Worm (Caenorhabditis elegans) whole organism, mixed stage, embryonic: Measurements from ENCODE around the gene ced-10.

Source experiments
- M03D4.4 ChIP-seq: sonication (generic microtip); optimal IDR thresholded peaks from 2 replicates; lab custom pipeline; 2017; ENCODE audit warnings: mild to moderate bottlenecking, missing genetic modification characterization, missing compliant biosample characterization
- blmp-1 ChIP-seq: fragments of 150-350 bp; optimal IDR thresholded peaks from 2 replicates; lab custom pipeline; 2014; ENCODE audit warnings: missing biosample characterization, missing genetic modification characterization
- elt-1 ChIP-seq: sonication (generic microtip); optimal IDR thresholded peaks from 2 replicates; lab custom pipeline; 2017; ENCODE audit warnings: missing genetic modification characterization, mild to moderate bottlenecking, missing compliant biosample characterization, antibody characterized with exemption, moderate library complexity, borderline replicate concordance; ENCODE audit not compliant: insufficient read depth
- elt-3 ChIP-seq: fragments of 150-350 bp; optimal IDR thresholded peaks from 2 replicates; lab custom pipeline; 2014; ENCODE audit warnings: missing biosample characterization, missing genetic modification characterization
- ham-2 ChIP-seq: fragments of 200-800 bp; sonication (Bioruptor generic); optimal IDR thresholded peaks from 2 replicates; lab custom pipeline; 2018; ENCODE audit warnings: mild to moderate bottlenecking, missing genetic modification characterization, missing compliant biosample characterization
- hlh-1 ChIP-seq: fragments of 150-350 bp; optimal IDR thresholded peaks from 2 replicates; lab custom pipeline; 2014; ENCODE audit warnings: missing biosample characterization, missing genetic modification reagents, missing genetic modification characterization
- lsy-2 ChIP-seq: fragments of 150-350 bp; optimal IDR thresholded peaks from 2 replicates; lab custom pipeline; 2014; ENCODE audit warnings: missing biosample characterization, missing genetic modification characterization
- mep-1 ChIP-seq: fragments of 150-350 bp; optimal IDR thresholded peaks from 2 replicates; lab custom pipeline; 2017; ENCODE audit warnings: missing biosample characterization, missing genetic modification reagents, missing genetic modification characterization, inconsistent platforms
- nhr-237 ChIP-seq: fragments of 150-350 bp; optimal IDR thresholded peaks from 2 replicates; lab custom pipeline; 2014; ENCODE audit warnings: missing biosample characterization, missing genetic modification characterization
- pha-4 ChIP-seq: fragments of 150-350 bp; optimal IDR thresholded peaks from 2 replicates; lab custom pipeline; 2018; ENCODE audit warnings: missing biosample characterization, missing genetic modification reagents, missing genetic modification characterization
- sem-2 ChIP-seq: fragments of 200-800 bp; sonication (Bioruptor generic); optimal IDR thresholded peaks from 2 replicates; lab custom pipeline; 2018; ENCODE audit warnings: mild to moderate bottlenecking, missing genetic modification characterization, missing compliant biosample characterization
- snpc-4 ChIP-seq: fragments of 150-350 bp; optimal IDR thresholded peaks from 2 replicates; lab custom pipeline; 2014; ENCODE audit warnings: missing biosample characterization, missing genetic modification characterization
- unc-39 ChIP-seq: fragments of 150-350 bp; optimal IDR thresholded peaks from 2 replicates; lab custom pipeline; 2014; ENCODE audit warnings: missing biosample characterization, missing genetic modification characterization

DNA sequence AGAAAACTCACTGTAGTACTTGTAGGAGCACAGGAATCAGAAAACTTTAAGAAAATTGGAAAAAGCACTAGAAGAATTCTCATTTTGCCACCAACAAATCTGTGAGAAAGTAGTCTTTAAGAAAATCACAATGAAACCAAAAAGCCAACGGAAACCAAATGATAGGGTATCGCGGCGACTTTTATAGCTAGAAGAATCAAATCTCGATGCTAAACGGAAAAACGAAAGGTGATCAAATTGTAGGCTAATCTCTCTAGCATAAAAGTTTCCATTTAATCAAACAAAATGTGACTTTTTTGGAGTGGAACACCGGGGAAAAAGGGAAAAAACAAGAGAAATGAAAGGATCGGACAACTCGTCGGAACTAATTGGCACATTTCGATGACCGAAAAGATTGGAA lies 13.0 kb downstream of the ced-10 start, which contains the start of gene C09G12.17:
- TF ChIP-seq unc-39 (tag; lab: Kevin White, UChicago) (no peak), lsy-2 (tag; lab: Kevin White, UChicago) (no peak), snpc-4 (tag; lab: Kevin White, UChicago) (no peak), elt-3 (tag; lab: Kevin White, UChicago) (no peak), ham-2 (GFP tag; lab: Kevin White, UChicago) (no peak), mep-1 (tag; lab: Kevin White, UChicago) (no peak), sem-2 (GFP tag; lab: Kevin White, UChicago) (no peak), hlh-1 (tag; lab: Kevin White, UChicago) (no peak), blmp-1 (tag; lab: Kevin White, UChicago) (no peak), elt-1 (no peak), pha-4 (tag; lab: Kevin White, UChicago) (no peak), M03D4.4 (tag; lab: Kevin White, UChicago) (no peak), nhr-237 (tag; lab: Kevin White, UChicago) (no peak)
